Worm (Caenorhabditis elegans) whole organism, young adult: ENCODE results near the gene C10G8.4.

Source experiments
- D2030.7 ChIP-seq: fragments of 200-800 bp; sonication (Bioruptor generic); IDR thresholded peaks from 2 replicates; pipeline ENCODE4 v1.3.6; 2022; ENCODE audit warnings: missing genetic modification reagents, missing genetic modification characterization, missing compliant biosample characterization
- F22D6.2 ChIP-seq: sonication (generic microtip); optimal IDR thresholded peaks from 2 replicates; lab custom pipeline; 2016; ENCODE audit warnings: mild to moderate bottlenecking, missing genetic modification characterization, missing compliant biosample characterization
- F49E8.2 ChIP-seq: sonication (generic microtip); optimal IDR thresholded peaks from 3 replicates; lab custom pipeline; 2017; ENCODE audit warnings: missing genetic modification characterization, mild to moderate bottlenecking, missing compliant biosample characterization, antibody characterized with exemption, moderate library complexity; ENCODE audit not compliant: insufficient read depth
- F52B5.7 ChIP-seq: sonication (generic microtip); optimal IDR thresholded peaks from 2 replicates; lab custom pipeline; 2016; ENCODE audit warnings: mild to moderate bottlenecking, missing genetic modification characterization, missing compliant biosample characterization
- F55B11.4 ChIP-seq: sonication (generic microtip); optimal IDR thresholded peaks from 2 replicates; lab custom pipeline; 2016; ENCODE audit warnings: missing compliant biosample characterization, missing genetic modification characterization, borderline replicate concordance; ENCODE audit not compliant: insufficient read depth
- F57A8.1 ChIP-seq: fragments of 200-800 bp; sonication (Bioruptor generic); optimal IDR thresholded peaks from 2 replicates; lab custom pipeline; 2018; ENCODE audit warnings: mild to moderate bottlenecking, missing genetic modification characterization, moderate library complexity, missing compliant biosample characterization
- K12H6.12 ChIP-seq: fragments of 200-800 bp; sonication (Bioruptor generic); optimal IDR thresholded peaks from 2 replicates; lab custom pipeline; 2018; ENCODE audit warnings: mild to moderate bottlenecking, missing genetic modification characterization, missing compliant biosample characterization
- Y53F4B.3 ChIP-seq: fragments of 200-800 bp; sonication (Bioruptor generic); IDR thresholded peaks from 2 replicates; pipeline ENCODE4 v1.3.6; 2022; ENCODE audit warnings: missing genetic modification reagents, missing genetic modification characterization, missing compliant biosample characterization
- Y56A3A.18 ChIP-seq: fragments of 200-800 bp; sonication (Bioruptor generic); IDR thresholded peaks from 2 replicates; pipeline ENCODE4 v1.3.6; 2022; ENCODE audit warnings: missing genetic modification reagents, missing genetic modification characterization, missing compliant biosample characterization
- Y79H2A.3 ChIP-seq: fragments of 200-800 bp; sonication (Bioruptor generic); conservative IDR thresholded peaks from 2 replicates; pipeline ENCODE4 v1.3.6; 2022; ENCODE audit warnings: missing genetic modification reagents, missing genetic modification characterization, missing compliant biosample characterization
- ama-1 ChIP-seq, 3 experiments: fragments of 150-350 bp in 1 of 3; sonication (generic microtip) in 2 of 3; optimal IDR thresholded peaks; 2 replicates each; lab custom pipeline; 2014 to 2018; ENCODE audit warnings: missing biosample characterization in 2 of 3, missing genetic modification characterization in 2 of 3, missing genetic modification reagents in 2 of 3
- athp-1 ChIP-seq: sonication (generic microtip); optimal IDR thresholded peaks from 2 replicates; lab custom pipeline; 2017; ENCODE audit warnings: mild to moderate bottlenecking, missing genetic modification characterization, missing compliant biosample characterization
- attf-6 ChIP-seq: fragments of 200-800 bp; sonication (Bioruptor generic); IDR thresholded peaks from 2 replicates; pipeline ENCODE4 v1.3.6; 2022; ENCODE audit warnings: missing genetic modification reagents, missing genetic modification characterization, missing compliant biosample characterization
- cebp-1 ChIP-seq, 2 experiments: fragments of 200-800 bp in 1 of 2; sonication (Bioruptor generic) in 1 of 2; sonication (generic microtip) in 1 of 2; IDR thresholded peaks in 1 of 2; optimal IDR thresholded peaks in 1 of 2; 2 replicates each; pipeline versions ENCODE4 v1.3.6 to Lab custom; 2017 to 2022; ENCODE audit warnings: missing compliant biosample characterization in 2 of 2, missing genetic modification characterization in 2 of 2, mild to moderate bottlenecking in 1 of 2, missing genetic modification reagents in 1 of 2, moderate library complexity in 1 of 2
- ceh-79 ChIP-seq: sonication (generic microtip); optimal IDR thresholded peaks from 2 replicates; lab custom pipeline; 2017; ENCODE audit warnings: mild to moderate bottlenecking, missing genetic modification characterization, missing compliant biosample characterization
- die-1 ChIP-seq: sonication (generic microtip); optimal IDR thresholded peaks from 2 replicates; lab custom pipeline; 2016; ENCODE audit warnings: missing genotype, mild to moderate bottlenecking, missing genetic modification characterization, missing compliant biosample characterization
- dpff-1 ChIP-seq: sonication (generic microtip); optimal IDR thresholded peaks from 2 replicates; lab custom pipeline; 2017; ENCODE audit warnings: mild to moderate bottlenecking, missing genetic modification characterization, missing compliant biosample characterization
- ekl-4 ChIP-seq: fragments of 200-800 bp; sonication (Bioruptor generic); IDR thresholded peaks from 2 replicates; pipeline ENCODE4 v1.3.6; 2022; ENCODE audit warnings: missing genetic modification reagents, missing genetic modification characterization, missing compliant biosample characterization
- ets-4 ChIP-seq: fragments of 200-800 bp; sonication (Bioruptor generic); optimal IDR thresholded peaks from 2 replicates; lab custom pipeline; 2018; ENCODE audit warnings: mild to moderate bottlenecking, missing genetic modification characterization, missing compliant biosample characterization
- fkh-3 ChIP-seq: sonication (generic microtip); optimal IDR thresholded peaks from 2 replicates; lab custom pipeline; 2016; ENCODE audit warnings: mild to moderate bottlenecking, missing genetic modification characterization, missing compliant biosample characterization
- hlh-12 ChIP-seq: sonication (generic microtip); optimal IDR thresholded peaks from 2 replicates; lab custom pipeline; 2016; ENCODE audit warnings: missing genetic modification characterization, missing compliant biosample characterization
- hrde-1 ChIP-seq: sonication (generic microtip); optimal IDR thresholded peaks from 2 replicates; lab custom pipeline; 2016; ENCODE audit warnings: missing genetic modification characterization, mild to moderate bottlenecking, missing compliant biosample characterization, moderate library complexity, missing genotype, missing genetic modification reagents, borderline replicate concordance
- lin-35 ChIP-seq, 3 experiments: fragments of 150-350 bp in 2 of 3; sonication (generic microtip) in 1 of 3; optimal IDR thresholded peaks; 2 replicates each; lab custom pipeline; 2014 to 2018; ENCODE audit warnings: missing biosample characterization in 3 of 3, missing genetic modification characterization in 3 of 3, missing genetic modification reagents in 3 of 3
- lin-54 ChIP-seq: fragments of 200-800 bp; sonication (Bioruptor generic); optimal IDR thresholded peaks from 2 replicates; lab custom pipeline; 2018; ENCODE audit warnings: mild to moderate bottlenecking, missing genetic modification characterization, missing compliant biosample characterization
- lsl-1 ChIP-seq: fragments of 200-800 bp; sonication (Bioruptor generic); optimal IDR thresholded peaks from 2 replicates; lab custom pipeline; 2018; ENCODE audit warnings: mild to moderate bottlenecking, missing genetic modification characterization, moderate library complexity, missing compliant biosample characterization
- madf-3 ChIP-seq: fragments of 200-800 bp; sonication (Bioruptor generic); IDR thresholded peaks from 2 replicates; pipeline ENCODE4 v1.3.6; 2022; ENCODE audit warnings: missing genetic modification reagents, missing genetic modification characterization, missing compliant biosample characterization
- nhr-179 ChIP-seq: sonication (generic microtip); optimal IDR thresholded peaks from 2 replicates; lab custom pipeline; 2016; ENCODE audit warnings: mild to moderate bottlenecking, missing genetic modification characterization, missing compliant biosample characterization
- nhr-27 ChIP-seq: fragments of 200-800 bp; sonication (Bioruptor generic); optimal IDR thresholded peaks from 2 replicates; lab custom pipeline; 2018; ENCODE audit warnings: mild to moderate bottlenecking, missing genetic modification characterization, moderate library complexity, missing compliant biosample characterization
- nhr-90 ChIP-seq: sonication (generic microtip); optimal IDR thresholded peaks from 2 replicates; lab custom pipeline; 2016; ENCODE audit warnings: missing genotype, mild to moderate bottlenecking, missing genetic modification characterization, missing compliant biosample characterization
- rec-8 ChIP-seq, 2 experiments: sonication (generic microtip); optimal IDR thresholded peaks; 2 replicates each; lab custom pipeline; 2016; ENCODE audit warnings: mild to moderate bottlenecking in 2 of 2, missing genetic modification characterization in 2 of 2, missing genetic modification reagents in 2 of 2, missing genotype in 2 of 2, missing biosample characterization in 1 of 2, missing compliant biosample characterization in 1 of 2, moderate library complexity in 1 of 2
- repo-1 ChIP-seq: sonication (generic microtip); optimal IDR thresholded peaks from 2 replicates; lab custom pipeline; 2017; ENCODE audit warnings: mild to moderate bottlenecking, missing genetic modification characterization, missing compliant biosample characterization
- sptf-2 ChIP-seq: fragments of 200-800 bp; sonication (Bioruptor generic); optimal IDR thresholded peaks from 2 replicates; lab custom pipeline; 2018; ENCODE audit warnings: mild to moderate bottlenecking, missing genetic modification characterization, missing compliant biosample characterization
- tlf-1 ChIP-seq: fragments of 200-800 bp; sonication (Bioruptor generic); optimal IDR thresholded peaks from 2 replicates; lab custom pipeline; 2018; ENCODE audit warnings: mild to moderate bottlenecking, missing genetic modification characterization, missing compliant biosample characterization
- ztf-22 ChIP-seq: fragments of 200-800 bp; sonication (Bioruptor generic); optimal IDR thresholded peaks from 2 replicates; lab custom pipeline; 2018; ENCODE audit warnings: mild to moderate bottlenecking, missing genetic modification characterization, moderate library complexity, missing compliant biosample characterization

Gene C10G8.4

ce11 chrV:5275426-5276007 is 36.2 kb upstream of the C10G8.4 start (continued):
- TF ChIP-seq ceh-79 = peak; percentile 48
- TF ChIP-seq ztf-22 (GFP tag; lab: Kevin White, UChicago) = no peak
- TF ChIP-seq lin-54 (GFP tag; lab: Kevin White, UChicago) = peak; percentile 33
- TF ChIP-seq F49E8.2 (tag; lab: Kevin White, UChicago) = peak; percentile 52
- TF ChIP-seq dpff-1 (tag; lab: Kevin White, UChicago) = no peak
- peak; percentile 82 for TF ChIP-seq repo-1
- no peak for TF ChIP-seq madf-3 (GFP tag; lab: Robert Waterston, UW)
- no peak for TF ChIP-seq nhr-90 (tag; lab: Kevin White, UChicago)
- TF ChIP-seq F52B5.7 (tag; lab: Kevin White, UChicago) = peak; percentile 41
- TF ChIP-seq fkh-3 (tag; lab: Kevin White, UChicago) = peak; percentile 46
- 0 out of 2 replicates have a peak, but pooled peaks have one; percentile 9 for TF ChIP-seq D2030.7
- peak; percentile 60; the same call in 1 of the 2 replicates for TF ChIP-seq ekl-4
- peak; percentile 42 for TF ChIP-seq hrde-1 (tag; lab: Kevin White, UChicago)
- peak; percentile 5 for TF ChIP-seq tlf-1 (GFP tag; lab: Kevin White, UChicago)
- no peak for TF ChIP-seq cebp-1 (GFP tag; IDR thresholded peaks at IDR 0.05; lab: Robert Waterston, UW)
- peak; percentile 58 for TF ChIP-seq cebp-1 (tag; optimal IDR thresholded peaks at IDR 0.05; lab: Kevin White, UChicago)
- 0 out of 2 replicates have a peak, but pooled peaks have one; percentile 47 for TF ChIP-seq attf-6 (GFP tag; lab: Robert Waterston, UW)
- 0 out of 2 replicates have a peak, but pooled peaks have one; percentile 12 for TF ChIP-seq Y56A3A.18
- TF ChIP-seq K12H6.12 = no peak
- TF ChIP-seq lin-35 (GFP tag; optimal IDR thresholded peaks at IDR 0.05; lab: Kevin White, UChicago) = peak in 1 of 3 experiments; percentile 64
- TF ChIP-seq ama-1 (optimal IDR thresholded peaks at IDR 0.05; lab: Kevin White, UChicago) = no peak
- TF ChIP-seq ama-1 (GFP tag; optimal IDR thresholded peaks at IDR 0.05; lab: Kevin White, UChicago) = peak in 1 of 2 experiments; percentile 55
- TF ChIP-seq athp-1 (tag; lab: Kevin White, UChicago) = peak; percentile 52

ce11 chrV:5278001-5278400 is 33.7 kb upstream of the C10G8.4 start, which contains the start of gene B0238.9:
Gene B0238.9 (minus strand): TSS chrV:5278101.
- TF ChIP-seq Y53F4B.3 (no peak), lsl-1 (GFP tag; lab: Kevin White, UChicago) (peak; percentile 26), Y79H2A.3 (GFP tag; lab: Robert Waterston, UW) (no peak), F22D6.2 (no peak)

ce11 chrV:5284270-5284980 is 27.3 kb upstream of the C10G8.4 start:
- TF ChIP-seq die-1 (tag; lab: Kevin White, UChicago) (peak; percentile 48), sptf-2 (GFP tag; lab: Kevin White, UChicago) (peak; percentile 61), fkh-3 (tag; lab: Kevin White, UChicago) (peak; percentile 57), hlh-12 (tag; lab: Kevin White, UChicago) (peak; percentile 58), ceh-79 (peak; percentile 72), lin-54 (GFP tag; lab: Kevin White, UChicago) (peak; percentile 5), nhr-27 (tag; lab: Kevin White, UChicago) (peak; percentile 51), ztf-22 (GFP tag; lab: Kevin White, UChicago) (peak; percentile 80), F57A8.1 (peak; percentile 52), ets-4 (GFP tag; lab: Kevin White, UChicago) (peak; percentile 76), nhr-179 (tag; lab: Kevin White, UChicago) (peak; percentile 15), athp-1 (tag; lab: Kevin White, UChicago) (peak; percentile 10), rec-8 (tag; optimal IDR thresholded peaks at IDR 0.05; lab: Kevin White, UChicago) (peak; percentile 3 to 18), F55B11.4 (tag; lab: Kevin White, UChicago) (peak; percentile 42)
- TF ChIP-seq, all 124 proteins: peak for 14; not testable (repeated sequence) for 110
